Worm (Caenorhabditis elegans): Measurements from ENCODE around the gene nhr-157.

The nhr-157 gene

DNA sequence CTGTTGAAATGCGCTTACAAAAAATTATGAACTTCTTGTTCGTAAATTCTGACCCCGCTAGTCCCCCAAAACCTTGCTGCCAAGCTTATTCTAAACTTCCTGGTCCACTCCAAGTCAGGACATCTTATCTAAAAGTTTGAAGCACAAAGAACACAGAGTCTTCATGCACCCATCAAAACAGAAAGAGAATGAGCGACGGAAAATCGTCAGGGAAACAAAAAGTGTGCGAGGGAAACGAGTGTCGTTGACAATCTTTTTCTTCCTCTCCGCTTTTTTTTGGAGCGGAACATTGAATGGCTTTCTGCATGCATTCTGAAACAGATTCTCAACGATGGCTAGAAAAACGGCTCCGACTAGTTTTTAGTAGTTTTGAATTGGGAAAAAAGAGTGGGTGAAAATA, 43.6 kb downstream of the nhr-157 start:
- TF ChIP-seq lin-39 (tag; optimal IDR thresholded peaks at IDR 0.05) (peak; percentile 17), lin-15B (tag; optimal IDR thresholded peaks at IDR 0.05) (no peak), fos-1 (tag; optimal IDR thresholded peaks at IDR 0.05) (no peak), lsy-12 (tag; optimal IDR thresholded peaks at IDR 0.05) (no peak), sea-2 (GFP tag; optimal IDR thresholded peaks at IDR 0.05) (no peak), elt-3 (tag; optimal IDR thresholded peaks at IDR 0.05) (no peak), fkh-10 (GFP tag; optimal IDR thresholded peaks at IDR 0.05) (no peak)

DNA sequence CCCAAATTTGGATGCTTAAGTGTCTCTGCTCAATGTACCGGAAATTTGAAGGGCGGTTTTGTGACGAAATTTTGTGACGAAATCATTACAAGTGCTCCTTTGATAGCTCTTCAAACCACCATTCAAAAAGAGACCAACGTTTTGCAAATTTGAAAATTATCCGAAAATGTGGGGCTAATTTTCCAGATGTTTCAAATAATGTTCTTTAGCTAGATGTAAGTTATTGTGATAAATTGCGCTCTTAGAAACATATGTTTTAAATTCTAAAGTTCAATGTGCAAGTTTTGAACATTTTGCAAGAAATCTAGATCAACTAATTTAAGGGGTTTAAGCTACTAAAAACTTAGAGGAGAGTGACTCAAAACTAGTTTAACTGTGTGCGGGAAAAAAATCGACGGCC, 47.9 kb downstream of the nhr-157 start:
- no peak for TF ChIP-seq ceh-16 (tag; optimal IDR thresholded peaks at IDR 0.05)
- no peak for TF ChIP-seq daf-12 (tag; optimal IDR thresholded peaks at IDR 0.05)
- TF ChIP-seq nhr-237 (tag; optimal IDR thresholded peaks at IDR 0.05) = no peak
- TF ChIP-seq snpc-4 (tag; optimal IDR thresholded peaks at IDR 0.05) = no peak
- no peak for TF ChIP-seq lin-39 (tag; optimal IDR thresholded peaks at IDR 0.05)
- no peak for TF ChIP-seq ztf-11 (tag; optimal IDR thresholded peaks at IDR 0.05)
- TF ChIP-seq nhr-23 (tag; optimal IDR thresholded peaks at IDR 0.05) = no peak
- no peak for TF ChIP-seq lsy-12 (tag; optimal IDR thresholded peaks at IDR 0.05)
- TF ChIP-seq jun-1 (tag; optimal IDR thresholded peaks at IDR 0.05) = no peak
- TF ChIP-seq nhr-12 (tag; optimal IDR thresholded peaks at IDR 0.05) = no peak
- no peak for TF ChIP-seq nhr-11 (tag; optimal IDR thresholded peaks at IDR 0.05)
- no peak for TF ChIP-seq aly-2 (tag; optimal IDR thresholded peaks at IDR 0.05)
- TF ChIP-seq egl-5 (tag; optimal IDR thresholded peaks at IDR 0.05) = no peak
- no peak for TF ChIP-seq fos-1 (tag; optimal IDR thresholded peaks at IDR 0.05)
- no peak for TF ChIP-seq lin-15B (tag; optimal IDR thresholded peaks at IDR 0.05)

Data from whole organism, L3 larva.